Worm (Caenorhabditis elegans) whole organism, L4 larva: Measurements from ENCODE around the gene ent-2.

Experiments used
- Y75B8A.6 ChIP-seq: fragments of 200-800 bp; sonication (Bioruptor generic); IDR thresholded peaks from 2 replicates; pipeline ENCODE4 v1.3.6; 2022; ENCODE audit warnings: missing genetic modification reagents, missing genetic modification characterization, missing compliant biosample characterization
- ceh-28 ChIP-seq: fragments of 150-350 bp; optimal IDR thresholded peaks from 2 replicates; lab custom pipeline; 2014; ENCODE audit warnings: missing biosample characterization, missing genetic modification reagents, missing genetic modification characterization
- ceh-82 ChIP-seq: sonication (generic microtip); optimal IDR thresholded peaks from 2 replicates; lab custom pipeline; 2017; ENCODE audit warnings: missing biosample characterization, missing genetic modification characterization
- lin-29 ChIP-seq: fragments of 200-800 bp; sonication (Bioruptor generic); IDR thresholded peaks from 2 replicates; pipeline ENCODE4 v1.3.6; 2022; ENCODE audit warnings: missing genetic modification reagents, missing genetic modification characterization, missing compliant biosample characterization
- lsy-2 ChIP-seq, 2 experiments: fragments of 150-350 bp in 1 of 2; sonication (generic microtip) in 1 of 2; optimal IDR thresholded peaks; 2 replicates each; lab custom pipeline; 2014 to 2017; ENCODE audit warnings: missing biosample characterization in 2 of 2, missing genetic modification characterization in 2 of 2
- nhr-77 ChIP-seq: fragments of 150-350 bp; optimal IDR thresholded peaks from 2 replicates; lab custom pipeline; 2014; ENCODE audit warnings: missing biosample characterization, missing genetic modification characterization
- pqm-1 ChIP-seq: sonication (generic microtip); optimal IDR thresholded peaks from 2 replicates; lab custom pipeline; 2017; ENCODE audit warnings: missing biosample characterization, missing genetic modification characterization
- unc-62 ChIP-seq, 3 experiments: fragments of 150-350 bp in 1 of 3; sonication (generic microtip); optimal IDR thresholded peaks in 2 of 3; peaks in 1 of 3; 1 replicate in 1 of 3; 2 replicates in 2 of 3; lab custom pipeline; 2014 to 2017; ENCODE audit warnings: missing biosample characterization in 3 of 3, missing genetic modification characterization in 3 of 3, missing genetic modification reagents in 3 of 3, missing genotype in 1 of 3
- zip-11 ChIP-seq: fragments of 200-800 bp; sonication (Bioruptor generic); IDR thresholded peaks from 2 replicates; pipeline ENCODE4 v1.3.6; 2022; ENCODE audit warnings: missing genetic modification characterization, missing compliant biosample characterization

- TF ChIP-seq Y75B8A.6 (GFP tag; lab: Robert Waterston, UW) (no peak), nhr-77 (tag; lab: Kevin White, UChicago) (no peak), zip-11 (no peak), unc-62 (GFP tag; optimal IDR thresholded peaks at IDR 0.05 in 1 of 2; lab: Kevin White, UChicago) (no peak), unc-62 (tag; optimal IDR thresholded peaks at IDR 0.05; lab: Kevin White, UChicago) (no peak), pqm-1 (tag; lab: Kevin White, UChicago) (no peak), ceh-82 (tag; lab: Kevin White, UChicago) (no peak), lin-29 (GFP tag; lab: Robert Waterston, UW) (no peak), ceh-28 (tag; lab: Kevin White, UChicago) (no peak), lsy-2 (tag; optimal IDR thresholded peaks at IDR 0.05; lab: Kevin White, UChicago) (no peak)
Observed at ce11 chrX:15640603-15641002, 39.7 kb downstream of the ent-2 start, which contains the start of gene K09E9.7.
